Worm (Caenorhabditis elegans) whole organism, late embryonic: ENCODE data around the gene C09F12.2.

ENCODE experiments used
- Y22D7AL.16 ChIP-seq: sonication (generic microtip); optimal IDR thresholded peaks from 2 replicates; lab custom pipeline; 2016; ENCODE audit warnings: missing genetic modification characterization, missing compliant biosample characterization
- ceh-2 ChIP-seq: sonication (generic microtip); optimal IDR thresholded peaks from 2 replicates; lab custom pipeline; 2016; ENCODE audit warnings: missing genotype, missing genetic modification characterization, missing compliant biosample characterization
- hlh-30 ChIP-seq: sonication (generic microtip); optimal IDR thresholded peaks from 2 replicates; lab custom pipeline; 2017; ENCODE audit warnings: antibody characterized with exemption, missing genetic modification characterization, missing compliant biosample characterization; ENCODE audit not compliant: insufficient read depth
- npax-4 ChIP-seq: sonication (generic microtip); optimal IDR thresholded peaks from 2 replicates; lab custom pipeline; 2016; ENCODE audit warnings: missing genetic modification characterization, missing compliant biosample characterization
- rnt-1 ChIP-seq: sonication (generic microtip); optimal IDR thresholded peaks from 2 replicates; lab custom pipeline; 2016; ENCODE audit warnings: missing genetic modification characterization, missing compliant biosample characterization

DNA sequence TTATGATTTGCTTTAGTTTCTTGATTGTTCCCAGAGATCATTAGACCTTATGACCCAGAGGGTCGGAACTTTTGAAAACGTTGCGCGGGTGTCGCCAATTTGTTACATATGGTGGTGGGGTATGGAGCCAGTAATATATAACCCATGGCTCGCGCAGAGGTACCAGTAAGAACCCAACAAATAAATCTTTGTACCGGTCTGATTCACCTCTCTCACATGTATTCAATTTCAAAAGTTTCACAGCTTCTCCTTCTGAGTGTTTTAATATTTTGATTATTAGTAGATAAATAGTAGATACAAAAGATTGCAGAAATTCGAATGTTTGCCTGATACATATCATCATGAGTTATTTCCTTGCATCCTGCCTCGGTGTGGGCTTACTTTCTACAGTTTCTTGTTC, 37.6 kb upstream of the C09F12.2 start, which contains the start of gene egl-15:
- TF ChIP-seq hlh-30 (tag; lab: Kevin White, UChicago) (no peak), ceh-2 (no peak), rnt-1 (no peak), npax-4 (tag; lab: Kevin White, UChicago) (no peak), Y22D7AL.16 (no peak)
